Worm (Caenorhabditis elegans) whole organism, L2 larva: ENCODE results near the gene mdt-21.

Experiments
- alr-1 ChIP-seq: fragments of 150-350 bp; optimal IDR thresholded peaks from 2 replicates; lab custom pipeline; 2014; ENCODE audit warnings: missing biosample characterization, missing genetic modification characterization
- blmp-1 ChIP-seq: sonication (generic microtip); optimal IDR thresholded peaks from 2 replicates; lab custom pipeline; 2017; ENCODE audit warnings: missing genetic modification characterization, mild to moderate bottlenecking, missing compliant biosample characterization, antibody characterized with exemption, moderate library complexity; ENCODE audit not compliant: insufficient read depth
- elt-3 ChIP-seq: sonication (generic microtip); optimal IDR thresholded peaks from 2 replicates; lab custom pipeline; 2017; ENCODE audit warnings: missing biosample characterization, missing genetic modification characterization
- fos-1 ChIP-seq: fragments of 150-350 bp; optimal IDR thresholded peaks from 2 replicates; lab custom pipeline; 2014; ENCODE audit warnings: missing biosample characterization, missing genetic modification characterization
- lin-11 ChIP-seq: fragments of 150-350 bp; sonication (generic microtip); optimal IDR thresholded peaks from 2 replicates; lab custom pipeline; 2014; ENCODE audit warnings: missing biosample characterization, missing genetic modification characterization, inconsistent platforms, mixed read lengths
- mab-5 ChIP-seq: fragments of 150-350 bp; optimal IDR thresholded peaks from 2 replicates; lab custom pipeline; 2014; ENCODE audit warnings: missing biosample characterization, missing genetic modification characterization
- nhr-12 ChIP-seq: fragments of 150-350 bp; optimal IDR thresholded peaks from 2 replicates; lab custom pipeline; 2014; ENCODE audit warnings: missing biosample characterization, missing genetic modification characterization
- nhr-25 ChIP-seq: fragments of 150-350 bp; sonication (generic microtip); optimal IDR thresholded peaks from 3 replicates; lab custom pipeline; 2014; ENCODE audit warnings: missing biosample characterization, missing genetic modification characterization
- sma-9 ChIP-seq, 2 experiments: fragments of 150-350 bp in 1 of 2; sonication (generic microtip) in 1 of 2; optimal IDR thresholded peaks; 2 replicates each; lab custom pipeline; 2014 to 2016; ENCODE audit warnings: missing genetic modification characterization in 2 of 2, mild to moderate bottlenecking in 1 of 2, missing biosample characterization in 1 of 2, missing compliant biosample characterization in 1 of 2, missing genetic modification reagents in 1 of 2, moderate library complexity in 1 of 2
- unc-62 ChIP-seq: fragments of 150-350 bp; optimal IDR thresholded peaks from 2 replicates; lab custom pipeline; 2014; ENCODE audit warnings: missing biosample characterization, missing genetic modification reagents, missing genetic modification characterization
- ztf-11 ChIP-seq: sonication (generic microtip); optimal IDR thresholded peaks from 2 replicates; lab custom pipeline; 2017; ENCODE audit warnings: missing biosample characterization, missing genetic modification characterization

ce11 chrIII:11785961-11786360 is 8.5 kb downstream of the mdt-21 start, which contains the start of gene tbx-38:
- TF ChIP-seq fos-1 (tag; lab: Kevin White, UChicago) (no peak), alr-1 (tag; lab: Kevin White, UChicago) (no peak), sma-9 (GFP tag; optimal IDR thresholded peaks at IDR 0.05; lab: Kevin White, UChicago) (no peak), sma-9 (tag; optimal IDR thresholded peaks at IDR 0.05; lab: Kevin White, UChicago) (no peak), mab-5 (tag; lab: Kevin White, UChicago) (no peak), nhr-12 (no peak), ztf-11 (tag; lab: Kevin White, UChicago) (no peak), unc-62 (no peak), elt-3 (tag; lab: Kevin White, UChicago) (no peak), lin-11 (tag; lab: Kevin White, UChicago) (no peak), nhr-25 (tag; lab: Kevin White, UChicago) (no peak), blmp-1 (tag; lab: Kevin White, UChicago) (no peak)
